Fruit fly (Drosophila melanogaster) whole organism, embryonic: ENCODE data around the gene CG6153.
A peak's percentile ranks its signal among the peaks of the same experiment; 100 is the strongest.

Source experiments
- Atf3 ChIP-seq: fragments of 200-800 bp; sonication (Bioruptor generic); optimal IDR thresholded peaks from 3 replicates; lab custom pipeline; 2016; ENCODE audit warnings: missing biosample characterization, missing genetic modification characterization
- CG10321 ChIP-seq: fragments of 200-800 bp; sonication (Bioruptor generic); IDR thresholded peaks from 2 replicates; pipeline ENCODE4 v1.3.6; 2022; ENCODE audit warnings: missing biosample characterization, missing genetic modification characterization
- CG10565 ChIP-seq: fragments of 200-800 bp; sonication (Bioruptor generic); optimal IDR thresholded peaks from 3 replicates; lab custom pipeline; 2016; ENCODE audit warnings: missing biosample characterization, mild to moderate bottlenecking, missing genetic modification characterization
- CG11504 ChIP-seq: fragments of 200-800 bp; sonication (Bioruptor generic); optimal IDR thresholded peaks from 3 replicates; lab custom pipeline; 2019; ENCODE audit warnings: missing biosample characterization, mild to moderate bottlenecking, missing genetic modification characterization, moderate library complexity
- CG14667 ChIP-seq: fragments of 200-800 bp; sonication (Bioruptor generic); IDR thresholded peaks from 2 replicates; pipeline ENCODE4 v1.3.6; 2022; ENCODE audit warnings: missing biosample characterization, missing genetic modification characterization
- CG1647 ChIP-seq: fragments of 200-800 bp; sonication (Bioruptor generic); optimal IDR thresholded peaks from 3 replicates; lab custom pipeline; 2016; ENCODE audit warnings: missing biosample characterization, missing genetic modification characterization
- CG17612 ChIP-seq: fragments of 200-800 bp; sonication (Bioruptor generic); IDR thresholded peaks from 2 replicates; pipeline ENCODE4 v1.3.6; 2022; ENCODE audit warnings: missing biosample characterization, missing genetic modification characterization
- CG3065 ChIP-seq: fragments of 200-800 bp; sonication (Bioruptor generic); optimal IDR thresholded peaks from 2 replicates; lab custom pipeline; 2016; ENCODE audit warnings: missing biosample characterization, missing genetic modification characterization
- CG33213 ChIP-seq: fragments of 200-800 bp; sonication (Bioruptor generic); optimal IDR thresholded peaks from 3 replicates; lab custom pipeline; 2016; ENCODE audit warnings: missing biosample characterization, missing genetic modification characterization
- CG3407 ChIP-seq: fragments of 200-800 bp; sonication (Bioruptor generic); optimal IDR thresholded peaks from 2 replicates; lab custom pipeline; 2018; ENCODE audit warnings: missing biosample characterization, mild to moderate bottlenecking, missing genetic modification characterization
- CG3838 ChIP-seq: fragments of 200-800 bp; sonication (Bioruptor generic); optimal IDR thresholded peaks from 3 replicates; lab custom pipeline; 2016; ENCODE audit warnings: missing biosample characterization, missing genetic modification characterization
- CG42726 ChIP-seq: fragments of 200-800 bp; sonication (Bioruptor generic); IDR thresholded peaks from 2 replicates; pipeline ENCODE4 v1.3.6; 2022; ENCODE audit warnings: missing biosample characterization, missing genetic modification characterization; ENCODE audit not compliant: partially characterized antibody
- CG4360 ChIP-seq: fragments of 200-800 bp; sonication (Bioruptor generic); IDR thresholded peaks from 2 replicates; pipeline ENCODE4 v1.3.6; 2022; ENCODE audit warnings: missing biosample characterization, missing genetic modification characterization
- CG4730 ChIP-seq: fragments of 200-800 bp; sonication (Bioruptor generic); IDR thresholded peaks from 2 replicates; pipeline ENCODE4 v1.3.6; 2022; ENCODE audit warnings: missing biosample characterization, missing genetic modification characterization
- CG6689 ChIP-seq: fragments of 200-800 bp; sonication (Bioruptor generic); IDR thresholded peaks from 2 replicates; pipeline ENCODE4 v1.3.6; 2022; ENCODE audit warnings: missing biosample characterization, missing genetic modification characterization
- CG7372 ChIP-seq: fragments of 200-800 bp; sonication (Bioruptor generic); IDR thresholded peaks from 2 replicates; pipeline ENCODE4 v1.3.6; 2022; ENCODE audit warnings: missing biosample characterization, missing genetic modification characterization
- CG8478 ChIP-seq: fragments of >200 bp; optimal IDR thresholded peaks from 2 replicates; lab custom pipeline; 2018
- CG8924 ChIP-seq: fragments of 200-800 bp; optimal IDR thresholded peaks from 3 replicates; lab custom pipeline; 2019; ENCODE audit warnings: missing biosample characterization, mild to moderate bottlenecking, missing genetic modification characterization, moderate library complexity
- CTCF ChIP-seq: fragments of 200-800 bp; sonication (Bioruptor generic); optimal IDR thresholded peaks from 2 replicates; lab custom pipeline; 2017; ENCODE audit warnings: missing biosample characterization, mild to moderate bottlenecking, missing genetic modification characterization, moderate library complexity
- D ChIP-seq, 2 experiments: fragments of 200-800 bp in 1 of 2; fragments of >200 bp in 1 of 2; sonication (Bioruptor generic) in 1 of 2; optimal IDR thresholded peaks; 2 replicates in 1 of 2; 3 replicates in 1 of 2; lab custom pipeline; 2017; ENCODE audit warnings: mild to moderate bottlenecking in 1 of 2, missing biosample characterization in 1 of 2, missing genetic modification characterization in 1 of 2, missing genetic modification reagents in 1 of 2
- Dref ChIP-seq: fragments of 200-800 bp; sonication (Bioruptor generic); IDR thresholded peaks from 2 replicates; pipeline ENCODE4 v1.3.6; 2022; ENCODE audit warnings: missing biosample characterization, missing genetic modification characterization
- E2f1 ChIP-seq: fragments of 200-800 bp; sonication (Bioruptor generic); IDR thresholded peaks from 2 replicates; pipeline ENCODE4 v1.3.6; 2022; ENCODE audit warnings: missing biosample characterization, missing genetic modification characterization
- Ets65A ChIP-seq: fragments of 200-800 bp; sonication (Bioruptor generic); peaks from one replicate; lab custom pipeline; 2016; ENCODE audit warnings: missing biosample characterization, missing genetic modification characterization
- Hmr ChIP-seq: fragments of 200-800 bp; sonication (Bioruptor generic); optimal IDR thresholded peaks from 3 replicates; lab custom pipeline; 2017; ENCODE audit warnings: mild to moderate bottlenecking, missing biosample characterization, missing genetic modification reagents, missing genetic modification characterization
- Hr39 ChIP-seq: fragments of >200 bp; optimal IDR thresholded peaks from 2 replicates; lab custom pipeline; 2017
- Xbp1 ChIP-seq: fragments of 200-800 bp; sonication (Bioruptor generic); optimal IDR thresholded peaks from 3 replicates; lab custom pipeline; 2016; ENCODE audit warnings: missing biosample characterization, mild to moderate bottlenecking, missing genetic modification characterization
- YL-1 ChIP-seq: fragments of 200-800 bp; sonication (Bioruptor generic); optimal IDR thresholded peaks from 3 replicates; lab custom pipeline; 2017; ENCODE audit warnings: missing biosample characterization, mild to moderate bottlenecking, missing genetic modification characterization
- abd-A ChIP-seq: fragments of 200-800 bp; sonication (Bioruptor generic); optimal IDR thresholded peaks from 3 replicates; lab custom pipeline; 2019; ENCODE audit warnings: missing biosample characterization, mild to moderate bottlenecking, missing genetic modification characterization, moderate library complexity
- amos ChIP-seq: fragments of 200-800 bp; sonication (Bioruptor generic); IDR thresholded peaks from 2 replicates; pipeline ENCODE4 v1.3.6; 2022; ENCODE audit warnings: missing biosample characterization, missing genetic modification characterization; ENCODE audit not compliant: partially characterized antibody
- aop ChIP-seq: fragments of 200-800 bp; sonication (Bioruptor generic); IDR thresholded peaks from 2 replicates; pipeline ENCODE4 v1.3.6; 2022; ENCODE audit warnings: missing biosample characterization, missing genetic modification characterization
- br ChIP-seq: fragments of >200 bp; optimal IDR thresholded peaks from 2 replicates; lab custom pipeline; 2017
- emc ChIP-seq: fragments of 200-800 bp; sonication (Bioruptor generic); optimal IDR thresholded peaks from 2 replicates; lab custom pipeline; 2016; ENCODE audit warnings: missing biosample characterization, missing genetic modification characterization
- en ChIP-seq: fragments of 200-800 bp; sonication (Bioruptor generic); optimal IDR thresholded peaks from 2 replicates; lab custom pipeline; 2016; ENCODE audit warnings: missing biosample characterization, missing genetic modification characterization
- esg ChIP-seq: fragments of 200-800 bp; sonication (Bioruptor generic); conservative IDR thresholded peaks from 2 replicates; pipeline ENCODE4 v1.3.6; 2022; ENCODE audit warnings: missing biosample characterization, missing genetic modification characterization
- exex ChIP-seq: fragments of 200-800 bp; sonication (Bioruptor generic); optimal IDR thresholded peaks from 4 replicates; lab custom pipeline; 2018; ENCODE audit warnings: missing biosample characterization, mild to moderate bottlenecking, missing genetic modification characterization, moderate library complexity
- ftz-f1 ChIP-seq: fragments of 200-800 bp; sonication (Bioruptor generic); optimal IDR thresholded peaks from 2 replicates; lab custom pipeline; 2016; ENCODE audit warnings: missing biosample characterization, missing genetic modification characterization
- gce ChIP-seq: fragments of 200-800 bp; sonication (Bioruptor generic); IDR thresholded peaks from 3 replicates; pipeline ENCODE4 v1.3.6; 2022; ENCODE audit warnings: missing biosample characterization, missing genetic modification characterization
- gfzf ChIP-seq: fragments of 200-800 bp; sonication (Bioruptor generic); optimal IDR thresholded peaks from 2 replicates; lab custom pipeline; 2016; ENCODE audit warnings: missing biosample characterization, mild to moderate bottlenecking, missing genetic modification characterization, moderate library complexity
- her ChIP-seq: fragments of 200-800 bp; sonication (Bioruptor generic); optimal IDR thresholded peaks from 2 replicates; lab custom pipeline; 2016; ENCODE audit warnings: missing biosample characterization, missing genetic modification characterization
- hkb ChIP-seq, 2 experiments: fragments of 200-800 bp in 1 of 2; fragments of >200 bp in 1 of 2; sonication (Bioruptor generic) in 1 of 2; IDR thresholded peaks in 1 of 2; optimal IDR thresholded peaks in 1 of 2; 2 replicates each; pipeline versions ENCODE4 v1.3.6 to Lab custom; 2017 to 2022; ENCODE audit warnings: missing biosample characterization in 1 of 2, missing genetic modification characterization in 1 of 2
- klu ChIP-seq: fragments of 200-800 bp; sonication (Bioruptor generic); IDR thresholded peaks from 2 replicates; pipeline ENCODE4 v1.3.6; 2022; ENCODE audit warnings: missing biosample characterization, missing genetic modification characterization
- kni ChIP-seq: fragments of 200-800 bp; sonication (Bioruptor generic); optimal IDR thresholded peaks from 3 replicates; lab custom pipeline; 2017; ENCODE audit warnings: mild to moderate bottlenecking, missing biosample characterization, missing genetic modification reagents, missing genetic modification characterization
- peb ChIP-seq: fragments of 200-800 bp; sonication (Bioruptor generic); IDR thresholded peaks from 2 replicates; pipeline ENCODE4 v1.3.6; 2022; ENCODE audit warnings: missing biosample characterization, missing genetic modification characterization
- pum ChIP-seq: fragments of 200-800 bp; sonication (Bioruptor generic); optimal IDR thresholded peaks from 2 replicates; lab custom pipeline; 2016; ENCODE audit warnings: missing biosample characterization, missing genetic modification characterization
- row ChIP-seq: fragments of 200-800 bp; sonication (Bioruptor generic); IDR thresholded peaks from 3 replicates; pipeline ENCODE4 v1.3.6; 2022; ENCODE audit warnings: missing biosample characterization, missing genetic modification characterization
- salm ChIP-seq: fragments of 200-800 bp; sonication (Bioruptor generic); optimal IDR thresholded peaks from 2 replicates; lab custom pipeline; 2018; ENCODE audit warnings: missing biosample characterization, mild to moderate bottlenecking, missing genetic modification characterization
- sd ChIP-seq: fragments of 200-800 bp; sonication (Bioruptor generic); optimal IDR thresholded peaks from 3 replicates; lab custom pipeline; 2018; ENCODE audit warnings: missing biosample characterization, mild to moderate bottlenecking, missing genetic modification characterization, moderate library complexity
- sima ChIP-seq: fragments of 200-800 bp; sonication (Bioruptor generic); optimal IDR thresholded peaks from 2 replicates; lab custom pipeline; 2016; ENCODE audit warnings: missing biosample characterization, missing genetic modification characterization
- slbo ChIP-seq: fragments of 200-800 bp; sonication (Bioruptor generic); IDR thresholded peaks from 2 replicates; pipeline ENCODE4 v1.3.6; 2022; ENCODE audit warnings: missing biosample characterization, missing genetic modification characterization
- tna ChIP-seq: fragments of 200-800 bp; sonication (Bioruptor generic); IDR thresholded peaks from 2 replicates; pipeline ENCODE4 v1.3.6; 2022; ENCODE audit warnings: missing biosample characterization, missing genetic modification characterization; ENCODE audit not compliant: partially characterized antibody
- vvl ChIP-seq: fragments of 200-800 bp; sonication (Bioruptor generic); IDR thresholded peaks from 2 replicates; pipeline ENCODE4 v1.3.6; 2022; ENCODE audit warnings: missing biosample characterization, missing genetic modification characterization
- wor ChIP-seq: fragments of 200-800 bp; sonication (Bioruptor generic); IDR thresholded peaks from 2 replicates; pipeline ENCODE4 v1.3.6; 2022; ENCODE audit warnings: missing biosample characterization, missing genetic modification characterization

The CG6153 gene

DNA sequence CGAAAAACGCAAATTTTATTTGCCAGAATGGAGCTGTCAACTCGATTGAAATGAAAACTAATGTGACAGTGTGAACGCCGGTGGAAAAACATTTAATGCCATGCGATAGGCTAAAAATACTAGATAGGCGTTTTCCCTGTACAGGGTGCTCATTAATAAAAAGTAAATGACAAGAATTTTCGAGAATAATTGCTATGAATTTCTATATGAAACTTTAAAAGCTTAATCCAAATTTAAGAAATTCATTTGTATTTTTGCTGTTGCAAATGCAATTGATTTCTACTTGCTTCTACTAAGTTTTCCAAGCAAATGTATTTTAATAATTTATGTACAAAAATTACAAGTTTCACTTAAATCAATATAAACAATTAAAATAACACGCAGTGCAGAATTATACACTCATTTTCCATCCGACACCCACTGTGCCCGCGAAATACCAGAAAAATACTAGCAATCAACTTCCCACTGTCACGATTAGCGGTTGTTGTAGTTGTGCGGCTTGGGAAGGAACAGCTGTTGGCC lies 29.1 kb downstream of the CG6153 start, which contains the start of gene Pih1D1 (continued):
- peak; percentile 31; the same call in 1 of the 2 replicates for TF ChIP-seq Dref (GFP tag; lab: Robert Waterston, UW)
- TF ChIP-seq her (GFP tag; lab: Kevin White, UChicago), result peak; percentile 71
- TF ChIP-seq pum, result peak; percentile 90
- peak; percentile 88 for TF ChIP-seq gce (GFP tag; lab: Robert Waterston, UW)
- peak; percentile 90 for TF ChIP-seq peb (GFP tag; lab: Robert Waterston, UW)
- TF ChIP-seq Hr39 (lab: Kevin White, UChicago), result no peak
- TF ChIP-seq Hmr (GFP tag; lab: Kevin White, UChicago), result peak; percentile 96
- TF ChIP-seq klu, result peak; percentile 97
- peak; percentile 82 for TF ChIP-seq CG33213 (GFP tag; lab: Kevin White, UChicago)
- no peak for TF ChIP-seq hkb (optimal IDR thresholded peaks at IDR 0.05; lab: Kevin White, UChicago)
- peak; percentile 95 for TF ChIP-seq hkb (GFP tag; IDR thresholded peaks at IDR 0.05; lab: Robert Waterston, UW)
- TF ChIP-seq CG4360 (GFP tag; lab: Robert Waterston, UW), result peak; percentile 66
- no peak for TF ChIP-seq CG8478 (lab: Kevin White, UChicago)
- TF ChIP-seq slbo (GFP tag; lab: Robert Waterston, UW), result peak; percentile 97
- TF ChIP-seq abd-A (tag; lab: Kevin White, UChicago), result no peak
- peak; percentile 95 for TF ChIP-seq E2f1 (GFP tag; lab: Robert Waterston, UW)
- TF ChIP-seq tna (GFP tag; lab: Robert Waterston, UW), result no peak
- peak; percentile 96 for TF ChIP-seq row (GFP tag; lab: Robert Waterston, UW)
- peak; percentile 86 for TF ChIP-seq gfzf (GFP tag; lab: Kevin White, UChicago)
- TF ChIP-seq amos, result 0 out of 2 replicates have a peak, but pooled peaks have one; percentile 6
- TF ChIP-seq YL-1 (GFP tag; lab: Kevin White, UChicago), result peak; percentile 81
- peak; percentile 93 for TF ChIP-seq CG4730 (GFP tag; lab: Robert Waterston, UW)
- peak; percentile 84 for TF ChIP-seq CG3838 (GFP tag; lab: Kevin White, UChicago)
- no peak for TF ChIP-seq ftz-f1 (GFP tag; lab: Kevin White, UChicago)
- TF ChIP-seq CG17612 (GFP tag; lab: Robert Waterston, UW), result peak; percentile 85
- TF ChIP-seq esg (GFP tag; lab: Robert Waterston, UW), result peak; percentile 97
- peak; percentile 96 for TF ChIP-seq CG7372 (GFP tag; lab: Robert Waterston, UW)
- no peak for TF ChIP-seq CG42726 (GFP tag; lab: Robert Waterston, UW)
- TF ChIP-seq en (GFP tag; lab: Kevin White, UChicago), result peak; percentile 46
- TF ChIP-seq br, result no peak
- TF ChIP-seq vvl, result peak; percentile 97
- peak; percentile 82 for TF ChIP-seq emc (GFP tag; lab: Kevin White, UChicago)
- peak; percentile 97 for TF ChIP-seq Xbp1 (GFP tag; lab: Kevin White, UChicago)
- TF ChIP-seq CG10565 (GFP tag; lab: Kevin White, UChicago), result peak; percentile 81
- TF ChIP-seq aop (GFP tag; lab: Robert Waterston, UW), result 0 out of 2 replicates have a peak, but pooled peaks have one; percentile 43
- peak; percentile 95 for TF ChIP-seq CG8924 (tag; lab: Kevin White, UChicago)
- peak; percentile 72 for TF ChIP-seq kni (GFP tag; lab: Kevin White, UChicago)
- TF ChIP-seq CG11504 (tag; lab: Kevin White, UChicago), result peak; percentile 96
- TF ChIP-seq Atf3, result peak; percentile 83
- TF ChIP-seq CG14667, result peak; percentile 92
- no peak for TF ChIP-seq D (optimal IDR thresholded peaks at IDR 0.05; lab: Kevin White, UChicago)
- peak; percentile 92 for TF ChIP-seq D (GFP tag; optimal IDR thresholded peaks at IDR 0.05; lab: Kevin White, UChicago)
- peak; percentile 85 for TF ChIP-seq CG1647 (GFP tag; lab: Kevin White, UChicago)
- no peak for TF ChIP-seq sd (tag; lab: Kevin White, UChicago)
- TF ChIP-seq wor (GFP tag; lab: Robert Waterston, UW), result peak; percentile 96
- no peak for TF ChIP-seq CTCF
- TF ChIP-seq CG10321 (GFP tag; lab: Robert Waterston, UW), result peak; percentile 73
- peak; percentile 76 for TF ChIP-seq CG3065 (GFP tag; lab: Kevin White, UChicago)
- peak; percentile 70 for TF ChIP-seq exex (tag; lab: Kevin White, UChicago)
- peak; percentile 62 for TF ChIP-seq salm (tag; lab: Kevin White, UChicago)
- TF ChIP-seq Ets65A (GFP tag; lab: Kevin White, UChicago), result peak; percentile 99
- peak; percentile 82 for TF ChIP-seq CG3407
- TF ChIP-seq sima (GFP tag; lab: Kevin White, UChicago), result peak; percentile 48
- peak; percentile 97 for TF ChIP-seq CG6689
